Worm (Caenorhabditis elegans): ENCODE results near the gene F55C9.14.

DNA sequence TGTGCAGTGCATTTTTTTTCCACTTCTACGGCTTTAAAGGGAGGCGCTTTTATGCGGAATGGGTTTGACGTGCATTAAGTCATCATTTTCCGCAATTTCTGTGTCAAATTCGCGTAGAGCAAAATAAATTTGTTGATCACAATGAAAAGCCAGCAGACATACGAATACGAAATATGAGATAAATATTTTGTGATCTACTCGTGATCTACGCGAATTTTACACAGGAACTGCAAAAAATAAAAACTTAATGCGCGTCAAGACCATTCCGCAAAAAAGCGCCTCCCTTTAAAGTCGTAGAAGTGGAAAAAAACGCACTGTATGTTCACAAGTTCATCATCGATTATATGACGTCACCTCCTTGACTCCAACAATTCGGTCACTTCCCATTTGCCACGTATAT is 12.0 kb downstream of the F55C9.14 start, which contains the start of gene C43D7.8:
- TF ChIP-seq B0310.2 (tag; optimal IDR thresholded peaks at IDR 0.05) (no peak), hmbx-1 (tag; optimal IDR thresholded peaks at IDR 0.05) (no peak), ama-1 (optimal IDR thresholded peaks at IDR 0.05) (no peak), hmg-4 (GFP tag; optimal IDR thresholded peaks at IDR 0.05) (no peak)

All from whole organism, early embryonic.